Worm (Caenorhabditis elegans): ENCODE measurements around the gene C03B1.2.
A peak's percentile ranks its signal among the peaks of the same experiment; 100 is the strongest.

C03B1.2 gene

DNA sequence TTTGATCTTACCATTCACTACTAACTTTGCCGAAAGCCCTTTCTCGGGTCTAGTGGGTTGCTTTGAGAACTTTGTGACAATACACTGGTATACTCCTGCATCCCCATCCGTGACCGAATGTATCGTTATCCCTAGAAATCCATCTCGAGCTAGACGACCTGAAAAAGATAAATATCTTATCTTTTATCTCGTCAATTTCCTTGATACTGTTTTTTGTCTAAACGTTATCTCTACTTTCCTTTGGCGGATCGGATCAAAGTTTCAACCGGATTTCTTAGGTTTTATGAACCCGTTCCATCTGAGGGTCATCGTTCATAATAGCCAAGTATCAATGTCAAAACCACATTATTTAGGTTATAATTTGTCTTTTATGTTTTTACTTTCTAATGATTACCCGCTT, 14.7 kb downstream of the C03B1.2 start:
- TF ChIP-seq aha-1 (tag) (peak; percentile 12), Y48G9A.11 (GFP tag; IDR thresholded peaks at IDR 0.05) (no peak)

DNA sequence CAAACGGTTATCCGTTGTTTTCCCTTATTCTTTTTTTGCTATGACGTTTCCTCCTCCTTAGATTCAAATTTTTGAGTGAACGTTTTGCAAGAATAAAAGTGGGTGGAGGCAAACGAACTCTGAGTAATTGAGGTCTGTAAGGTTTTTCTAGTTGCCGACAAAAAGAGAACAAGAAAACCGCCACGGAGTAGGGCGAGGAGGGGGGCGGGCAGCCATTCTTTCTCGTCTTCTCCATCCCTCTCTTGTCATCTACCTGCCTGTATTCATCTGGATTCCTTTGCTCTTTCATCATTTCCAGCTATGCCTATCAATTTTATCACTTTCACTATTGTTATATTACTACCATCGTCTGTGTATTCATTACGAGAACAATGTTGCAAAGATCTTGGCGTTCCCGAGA, 15.4 kb downstream of the C03B1.2 start, which contains the start of gene igdb-3:
Gene igdb-3, plus strand, starts transcription at position 301 of the 400 bp plus-strand sequence.
- TF ChIP-seq zfp-2 (tag; optimal IDR thresholded peaks at IDR 0.05) (no peak), unc-62 (GFP tag; optimal IDR thresholded peaks at IDR 0.05 in 1 of 2) (peak in 1 of 2 experiments; percentile 18), unc-62 (tag; optimal IDR thresholded peaks at IDR 0.05) (no peak), aha-1 (tag) (peak; percentile 70)

DNA sequence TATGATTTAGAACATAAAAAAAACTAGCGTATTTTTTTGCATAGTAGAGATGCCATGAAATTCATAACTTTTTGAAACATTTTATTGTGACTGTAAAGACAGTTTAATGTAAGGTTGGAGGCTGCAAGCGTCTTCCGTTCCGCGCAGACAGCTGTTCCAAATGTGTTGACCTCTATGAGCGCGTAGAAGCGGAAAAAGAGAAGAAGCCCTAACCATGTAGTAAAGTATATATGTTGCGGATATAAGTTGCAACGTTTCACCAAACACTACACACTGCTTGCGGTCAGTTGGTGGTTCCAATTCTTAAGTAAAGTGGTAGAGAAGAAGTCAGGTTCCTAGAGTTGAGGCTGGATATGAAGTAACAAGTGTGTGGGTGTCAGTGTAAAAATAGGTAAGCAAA, 18.8 kb downstream of the C03B1.2 start:
- TF ChIP-seq zip-2 (tag; optimal IDR thresholded peaks at IDR 0.05) (no peak), fos-1 (tag; optimal IDR thresholded peaks at IDR 0.05) (no peak), daf-12 (tag; optimal IDR thresholded peaks at IDR 0.05) (no peak), pha-4 (GFP tag; IDR thresholded peaks at IDR 0.05) (no peak), pha-4 (tag; optimal IDR thresholded peaks at IDR 0.05) (no peak), ceh-62 (tag; optimal IDR thresholded peaks at IDR 0.05) (no peak), lir-3 (tag; optimal IDR thresholded peaks at IDR 0.05) (no peak)

DNA sequence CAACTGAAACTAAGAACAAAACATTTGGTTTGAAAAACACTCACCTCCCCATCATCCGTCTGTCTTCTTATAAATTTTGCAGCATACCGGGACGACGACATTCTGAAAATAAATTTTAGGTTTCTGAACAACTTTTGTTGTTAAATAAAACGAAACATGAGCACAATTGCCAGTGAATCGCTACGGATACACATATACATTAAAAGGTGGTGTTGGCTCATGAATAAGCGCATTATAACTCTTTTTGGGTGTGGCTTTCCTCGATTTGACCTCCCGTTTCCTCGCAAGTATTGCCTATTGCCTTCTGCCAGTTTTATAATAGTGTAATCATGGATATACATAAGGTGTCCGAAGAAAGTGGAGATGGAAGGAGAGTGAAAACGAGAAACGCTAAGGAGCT, 21.7 kb downstream of the C03B1.2 start, which contains the start of gene igcm-2:
Gene igcm-2, minus strand, starts transcription at position 101 of the 400 bp plus-strand sequence.
- no peak for TF ChIP-seq ceh-32 (tag; optimal IDR thresholded peaks at IDR 0.05; ENCODE audit: poor library complexity)
- TF ChIP-seq F26F4.8 (GFP tag; conservative IDR thresholded peaks at IDR 0.05) = no peak
- TF ChIP-seq attf-4 (tag; optimal IDR thresholded peaks at IDR 0.05) = no peak
- TF ChIP-seq nhr-6 (tag; optimal IDR thresholded peaks at IDR 0.05) = no peak
- no peak for TF ChIP-seq pha-4 (GFP tag; IDR thresholded peaks at IDR 0.05)
- no peak for TF ChIP-seq pha-4 (tag; optimal IDR thresholded peaks at IDR 0.05)
- TF ChIP-seq daf-16 (GFP tag; optimal IDR thresholded peaks at IDR 0.05) = no peak
- no peak for TF ChIP-seq daf-16 (tag; optimal IDR thresholded peaks at IDR 0.05)
- TF ChIP-seq D1046.2 (GFP tag; IDR thresholded peaks at IDR 0.05) = no peak
- TF ChIP-seq hlh-11 (tag; optimal IDR thresholded peaks at IDR 0.05) = no peak
- no peak for TF ChIP-seq arid-1 (GFP tag; conservative IDR thresholded peaks at IDR 0.05)
- no peak for TF ChIP-seq mdl-1 (tag; optimal IDR thresholded peaks at IDR 0.05)
- TF ChIP-seq nhr-102 (tag; optimal IDR thresholded peaks at IDR 0.05) = no peak
- no peak for TF ChIP-seq nhr-76 (tag; optimal IDR thresholded peaks at IDR 0.05)
- no peak for TF ChIP-seq ceh-44 (GFP tag; IDR thresholded peaks at IDR 0.05)

DNA sequence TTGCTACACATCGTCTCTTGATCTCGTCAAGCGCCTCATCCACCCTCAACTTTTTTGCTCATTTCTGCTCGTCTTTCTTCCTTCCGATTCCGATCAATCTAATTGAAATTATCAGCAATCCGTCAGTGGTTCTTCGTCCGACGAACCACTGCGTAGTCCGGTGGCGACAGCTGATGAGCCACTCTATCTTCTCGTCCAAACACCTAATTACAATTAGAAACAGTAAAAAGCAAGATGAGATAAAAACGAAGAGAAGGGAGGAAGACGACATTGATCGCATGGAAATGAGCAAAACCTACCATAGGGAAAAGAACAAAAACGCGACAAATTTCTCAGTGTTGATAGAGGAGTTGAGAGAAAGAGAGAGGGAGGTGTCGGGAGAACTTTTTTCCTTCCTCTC, 29.6 kb downstream of the C03B1.2 start:
- TF ChIP-seq unc-62 (GFP tag; optimal IDR thresholded peaks at IDR 0.05 in 1 of 2) (peak in 1 of 2 experiments; percentile 3), unc-62 (tag; optimal IDR thresholded peaks at IDR 0.05) (no peak), D1046.2 (GFP tag; IDR thresholded peaks at IDR 0.05) (no peak), aha-1 (tag) (peak; percentile 75), nhr-11 (tag; optimal IDR thresholded peaks at IDR 0.05) (peak; percentile 27)

DNA sequence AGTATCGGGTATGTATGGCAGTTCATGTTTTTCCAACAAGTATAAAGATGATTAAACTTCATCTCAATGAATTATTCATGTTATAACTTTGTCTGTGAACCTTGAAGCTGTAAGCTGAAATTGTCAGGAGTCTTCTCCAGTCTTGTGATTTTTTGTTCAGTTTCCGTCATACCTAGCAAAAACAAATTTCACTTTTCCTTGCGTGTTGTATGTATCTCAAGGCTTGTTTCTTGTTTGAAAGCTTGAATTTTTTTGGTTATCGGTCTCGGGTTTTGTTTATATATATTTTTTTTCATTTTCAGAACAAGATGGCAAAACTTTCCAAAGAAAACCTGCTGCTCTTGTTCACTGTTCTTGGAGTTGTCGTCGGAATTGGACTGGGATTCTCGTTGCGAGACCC, 33.3 kb downstream of the C03B1.2 start, which contains the start of gene glt-4:
Gene glt-4, plus strand, starts transcription at position 301 of the 400 bp plus-strand sequence.
- TF ChIP-seq dpl-1 (GFP tag; optimal IDR thresholded peaks at IDR 0.05) = no peak

DNA sequence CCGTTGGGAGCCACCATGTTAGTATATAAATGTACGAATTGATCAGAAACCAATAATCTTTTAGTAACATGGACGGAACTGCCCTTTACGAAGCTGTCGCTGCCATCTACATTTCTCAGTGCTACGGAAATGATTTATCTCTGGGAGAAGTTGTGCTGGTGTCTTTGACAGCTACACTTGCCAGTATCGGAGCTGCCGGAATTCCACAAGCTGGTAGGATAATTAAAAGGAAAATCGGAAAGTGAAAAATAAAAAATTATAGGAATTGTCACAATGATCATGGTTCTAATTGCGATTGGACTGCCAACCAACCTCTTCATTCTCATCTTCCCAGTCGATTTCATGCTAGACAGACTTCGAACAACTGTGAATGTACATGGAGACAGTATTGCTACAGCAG, 36.1 kb downstream of the C03B1.2 start:
- TF ChIP-seq ceh-32 (tag; optimal IDR thresholded peaks at IDR 0.05; ENCODE audit: poor library complexity) (no peak), nhr-41 (GFP tag; IDR thresholded peaks at IDR 0.05) (no peak), rbr-2 (tag; optimal IDR thresholded peaks at IDR 0.05) (no peak), aha-1 (tag) (peak; percentile 91)

DNA sequence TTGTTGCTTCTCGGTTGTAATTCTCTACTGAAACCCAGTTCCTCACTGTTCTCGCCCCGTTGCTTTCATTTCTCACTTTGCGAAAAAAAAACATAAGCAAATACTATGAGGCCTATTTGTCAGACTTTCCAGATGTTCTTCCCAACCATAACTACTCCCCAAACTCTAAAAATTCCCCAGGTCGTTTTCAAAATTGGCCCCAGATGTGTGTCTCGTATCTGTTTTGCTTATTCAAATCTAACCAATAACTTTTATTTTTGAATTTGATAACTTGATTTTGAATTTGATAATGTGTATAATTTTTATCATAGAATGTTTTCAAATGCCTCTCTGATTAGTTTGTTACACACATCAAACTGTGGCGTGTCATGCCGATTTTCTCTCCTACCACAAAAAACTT, 38.0 kb downstream of the C03B1.2 start:
- no peak for TF ChIP-seq daf-16 (GFP tag; optimal IDR thresholded peaks at IDR 0.05)
- peak; percentile 33 for TF ChIP-seq daf-16 (tag; optimal IDR thresholded peaks at IDR 0.05)
- TF ChIP-seq hlh-30 (tag; optimal IDR thresholded peaks at IDR 0.05; ENCODE audit: insufficient read depth) = no peak
- TF ChIP-seq zip-2 (tag; optimal IDR thresholded peaks at IDR 0.05) = no peak
- TF ChIP-seq egl-27 (tag; optimal IDR thresholded peaks at IDR 0.05) = no peak

All from whole organism, L4 larva.